Worm (Caenorhabditis elegans): ENCODE measurements around the gene his-4.

DNA sequence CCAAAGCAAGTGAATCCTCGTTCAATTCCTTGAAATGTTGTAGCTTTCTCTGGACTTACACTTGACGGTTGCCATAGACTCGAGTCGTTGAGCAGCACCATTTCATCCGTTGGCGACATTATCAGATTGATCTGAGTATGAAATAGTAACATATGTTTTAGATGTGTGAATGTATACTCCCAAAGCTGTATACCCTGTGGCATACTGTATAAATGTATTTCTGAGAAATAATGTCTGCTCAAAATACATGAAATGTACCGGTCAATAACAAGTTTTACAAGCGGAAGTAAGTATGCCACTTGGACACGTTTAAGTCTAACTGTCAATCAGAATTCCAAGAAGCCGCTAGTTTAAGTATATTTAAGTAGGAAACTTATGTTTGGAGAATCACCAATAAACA lies 30.8 kb downstream of the his-4 start, which contains the start of gene str-233:
- TF ChIP-seq gmeb-2 (tag; optimal IDR thresholded peaks at IDR 0.05) = no peak
- no peak for TF ChIP-seq ceh-31 (tag; optimal IDR thresholded peaks at IDR 0.05)
- no peak for TF ChIP-seq lin-11 (tag; optimal IDR thresholded peaks at IDR 0.05)
- TF ChIP-seq unc-42 (tag; optimal IDR thresholded peaks at IDR 0.05) = no peak
- no peak for TF ChIP-seq F13H6.1 (tag; optimal IDR thresholded peaks at IDR 0.05)
- TF ChIP-seq sdc-2 (tag; optimal IDR thresholded peaks at IDR 0.05) = no peak
- no peak for TF ChIP-seq pha-4 (tag; optimal IDR thresholded peaks at IDR 0.05)
- no peak for TF ChIP-seq dmd-4 (tag; optimal IDR thresholded peaks at IDR 0.05; ENCODE audit: borderline replicate concordance)
- TF ChIP-seq ceh-14 (tag; optimal IDR thresholded peaks at IDR 0.05) = no peak
